Worm (Caenorhabditis elegans) whole organism, young adult: ENCODE measurements around the gene praf-3.

Experiments used
- B0035.1 ChIP-seq: sonication (generic microtip); optimal IDR thresholded peaks from 2 replicates; lab custom pipeline; 2016; ENCODE audit warnings: missing genetic modification characterization, mild to moderate bottlenecking, missing compliant biosample characterization, missing genotype, missing genetic modification reagents
- D2030.7 ChIP-seq: fragments of 200-800 bp; sonication (Bioruptor generic); IDR thresholded peaks from 2 replicates; pipeline ENCODE4 v1.3.6; 2022; ENCODE audit warnings: missing genetic modification reagents, missing genetic modification characterization, missing compliant biosample characterization
- T07F8.4 ChIP-seq: sonication (generic microtip); optimal IDR thresholded peaks from 2 replicates; lab custom pipeline; 2016; ENCODE audit warnings: mild to moderate bottlenecking, missing genetic modification characterization, moderate library complexity, missing compliant biosample characterization
- Y95B8A.8 ChIP-seq: fragments of 200-800 bp; sonication (Bioruptor generic); IDR thresholded peaks from 2 replicates; pipeline ENCODE4 v1.3.6; 2022; ENCODE audit warnings: missing genetic modification reagents, missing genetic modification characterization, missing compliant biosample characterization
- ama-1 ChIP-seq, 3 experiments: fragments of 150-350 bp in 1 of 3; sonication (generic microtip) in 2 of 3; optimal IDR thresholded peaks; 2 replicates each; lab custom pipeline; 2014 to 2018; ENCODE audit warnings: missing biosample characterization in 2 of 3, missing genetic modification characterization in 2 of 3, missing genetic modification reagents in 2 of 3
- aptf-3 ChIP-seq: fragments of 200-800 bp; sonication (Bioruptor generic); IDR thresholded peaks from 2 replicates; pipeline ENCODE4 v1.3.6; 2022; ENCODE audit warnings: missing genetic modification characterization, missing compliant biosample characterization
- bed-1 ChIP-seq: fragments of 200-800 bp; sonication (Bioruptor generic); IDR thresholded peaks from 2 replicates; pipeline ENCODE4 v1.3.6; 2022; ENCODE audit warnings: missing genetic modification reagents, missing genetic modification characterization, missing compliant biosample characterization
- cebp-1 ChIP-seq, 2 experiments: fragments of 200-800 bp in 1 of 2; sonication (Bioruptor generic) in 1 of 2; sonication (generic microtip) in 1 of 2; IDR thresholded peaks in 1 of 2; optimal IDR thresholded peaks in 1 of 2; 2 replicates each; pipeline versions ENCODE4 v1.3.6 to Lab custom; 2017 to 2022; ENCODE audit warnings: missing compliant biosample characterization in 2 of 2, missing genetic modification characterization in 2 of 2, mild to moderate bottlenecking in 1 of 2, missing genetic modification reagents in 1 of 2, moderate library complexity in 1 of 2
- ceh-27 ChIP-seq: fragments of 200-800 bp; sonication (Bioruptor generic); optimal IDR thresholded peaks from 2 replicates; lab custom pipeline; 2018; ENCODE audit warnings: mild to moderate bottlenecking, missing genetic modification characterization, moderate library complexity, missing compliant biosample characterization
- ceh-79 ChIP-seq: sonication (generic microtip); optimal IDR thresholded peaks from 2 replicates; lab custom pipeline; 2017; ENCODE audit warnings: mild to moderate bottlenecking, missing genetic modification characterization, missing compliant biosample characterization
- chd-7 ChIP-seq: sonication (generic microtip); optimal IDR thresholded peaks from 2 replicates; lab custom pipeline; 2016; ENCODE audit warnings: mild to moderate bottlenecking, missing genetic modification characterization, moderate library complexity, missing compliant biosample characterization
- die-1 ChIP-seq: sonication (generic microtip); optimal IDR thresholded peaks from 2 replicates; lab custom pipeline; 2016; ENCODE audit warnings: missing genotype, mild to moderate bottlenecking, missing genetic modification characterization, missing compliant biosample characterization
- ekl-4 ChIP-seq: fragments of 200-800 bp; sonication (Bioruptor generic); IDR thresholded peaks from 2 replicates; pipeline ENCODE4 v1.3.6; 2022; ENCODE audit warnings: missing genetic modification reagents, missing genetic modification characterization, missing compliant biosample characterization
- him-1 ChIP-seq: sonication (generic microtip); optimal IDR thresholded peaks from 2 replicates; lab custom pipeline; 2016; ENCODE audit warnings: missing genotype, missing genetic modification reagents, missing genetic modification characterization, missing compliant biosample characterization
- hmg-1.2 ChIP-seq: fragments of 200-800 bp; sonication (Bioruptor generic); IDR thresholded peaks from 2 replicates; pipeline ENCODE4 v1.3.6; 2022; ENCODE audit warnings: missing genetic modification reagents, missing genetic modification characterization, missing compliant biosample characterization
- lag-1 ChIP-seq: fragments of 200-800 bp; sonication (Bioruptor generic); IDR thresholded peaks from 2 replicates; pipeline ENCODE4 v1.3.6; 2022; ENCODE audit warnings: missing genetic modification reagents, missing genetic modification characterization, missing compliant biosample characterization
- let-607 ChIP-seq, 2 experiments: fragments of 200-800 bp in 1 of 2; sonication (Bioruptor generic) in 1 of 2; sonication (generic microtip) in 1 of 2; optimal IDR thresholded peaks; 2 replicates each; lab custom pipeline; 2016 to 2018; ENCODE audit warnings: mild to moderate bottlenecking in 2 of 2, missing compliant biosample characterization in 2 of 2, missing genetic modification characterization in 2 of 2, moderate library complexity in 2 of 2, missing genotype in 1 of 2
- mcd-1 ChIP-seq: fragments of 200-800 bp; sonication (Bioruptor generic); IDR thresholded peaks from 2 replicates; pipeline ENCODE4 v1.3.6; 2022; ENCODE audit warnings: missing genetic modification reagents, missing genetic modification characterization, missing compliant biosample characterization
- nfya-2 ChIP-seq: fragments of 200-800 bp; sonication (Bioruptor generic); IDR thresholded peaks from 2 replicates; pipeline ENCODE4 v1.3.6; 2022; ENCODE audit warnings: missing genetic modification reagents, missing genetic modification characterization, missing compliant biosample characterization
- nhr-80 ChIP-seq: sonication (generic microtip); optimal IDR thresholded peaks from 2 replicates; lab custom pipeline; 2016; ENCODE audit warnings: missing genetic modification characterization, missing compliant biosample characterization
- sdz-38 ChIP-seq: sonication (generic microtip); optimal IDR thresholded peaks from 2 replicates; lab custom pipeline; 2016; ENCODE audit warnings: missing genotype, missing genetic modification characterization, missing compliant biosample characterization
- snpc-1.1 ChIP-seq: sonication (generic microtip); optimal IDR thresholded peaks from 2 replicates; lab custom pipeline; 2017; ENCODE audit warnings: missing genetic modification characterization, mild to moderate bottlenecking, missing compliant biosample characterization, antibody characterized with exemption, moderate library complexity, missing genotype, missing genetic modification reagents; ENCODE audit not compliant: insufficient read depth
- snpc-1.3 ChIP-seq: sonication (generic microtip); optimal IDR thresholded peaks from 2 replicates; lab custom pipeline; 2017; ENCODE audit warnings: missing genetic modification characterization, mild to moderate bottlenecking, missing compliant biosample characterization, antibody characterized with exemption, moderate library complexity, missing genotype, missing genetic modification reagents; ENCODE audit not compliant: insufficient read depth
- tbx-9 ChIP-seq: sonication (generic microtip); optimal IDR thresholded peaks from 2 replicates; lab custom pipeline; 2016; ENCODE audit warnings: borderline replicate concordance, missing genetic modification characterization, inconsistent platforms, missing compliant biosample characterization
- zfh-2 ChIP-seq: fragments of 200-800 bp; sonication (Bioruptor generic); conservative IDR thresholded peaks from 2 replicates; pipeline ENCODE4 v1.3.6; 2022; ENCODE audit warnings: missing genetic modification reagents, missing genetic modification characterization, missing compliant biosample characterization
- ztf-6 ChIP-seq: fragments of 200-800 bp; sonication (Bioruptor generic); IDR thresholded peaks from 2 replicates; pipeline ENCODE4 v1.3.6; 2022; ENCODE audit warnings: missing genetic modification reagents, missing genetic modification characterization, missing compliant biosample characterization

praf-3 gene

ce11 chrIV:8358492-8358891 is 21.3 kb upstream of the praf-3 start, which contains the start of gene D2096.13:
TSS of gene D2096.13 (minus strand) at chrIV:8358592.
- TF ChIP-seq hmg-1.2 (GFP tag; lab: Robert Waterston, UW) = no peak
- no peak for TF ChIP-seq mcd-1
- TF ChIP-seq bed-1 (GFP tag; lab: Robert Waterston, UW) = no peak
- TF ChIP-seq aptf-3 (GFP tag; lab: Robert Waterston, UW) = no peak
- no peak for TF ChIP-seq sdz-38 (tag; lab: Kevin White, UChicago)
- no peak for TF ChIP-seq snpc-1.1 (tag; lab: Kevin White, UChicago)
- TF ChIP-seq tbx-9 (tag; lab: Kevin White, UChicago) = no peak
- no peak for TF ChIP-seq ceh-79 (tag; lab: Kevin White, UChicago)
- no peak for TF ChIP-seq cebp-1 (GFP tag; IDR thresholded peaks at IDR 0.05; lab: Robert Waterston, UW)
- TF ChIP-seq cebp-1 (tag; optimal IDR thresholded peaks at IDR 0.05; lab: Kevin White, UChicago) = no peak
- TF ChIP-seq chd-7 (tag; lab: Kevin White, UChicago) = no peak
- TF ChIP-seq nfya-2 (GFP tag; lab: Robert Waterston, UW) = no peak
- TF ChIP-seq zfh-2 = no peak
- no peak for TF ChIP-seq D2030.7 (GFP tag; lab: Robert Waterston, UW)

ce11 chrIV:8359716-8360407 is 19.9 kb upstream of the praf-3 start, which contains the start of gene D2096.5:
TSS of gene D2096.5 (minus strand) at chrIV:8359766.
- TF ChIP-seq snpc-1.3 (tag; lab: Kevin White, UChicago) = peak; percentile 30
- no peak for TF ChIP-seq T07F8.4 (tag; lab: Kevin White, UChicago)
- TF ChIP-seq let-607 (tag; optimal IDR thresholded peaks at IDR 0.05; lab: Kevin White, UChicago) = no peak
- TF ChIP-seq hmg-1.2 (GFP tag; lab: Robert Waterston, UW) = peak; percentile 93

- no peak for TF ChIP-seq ekl-4 (GFP tag; lab: Robert Waterston, UW)
- no peak for TF ChIP-seq ceh-27 (GFP tag; lab: Kevin White, UChicago)
- TF ChIP-seq lag-1 (GFP tag; lab: Robert Waterston, UW) = no peak
Measured at ce11 chrIV:8360817-8361216, 19.0 kb upstream of the praf-3 start, which contains the start of gene sqv-1. TSS of gene sqv-1 (plus strand) at chrIV:8361117.

ce11 chrIV:8363163-8363562 is 16.6 kb upstream of the praf-3 start, which contains the start of gene D2096.12:
TSS of gene D2096.12 (plus strand) at chrIV:8363463.
- no peak for TF ChIP-seq bed-1 (GFP tag; lab: Robert Waterston, UW)
- 0 out of 2 replicates have a peak, but pooled peaks have one; percentile 41 for TF ChIP-seq ekl-4 (GFP tag; lab: Robert Waterston, UW)
- TF ChIP-seq B0035.1 (tag; lab: Kevin White, UChicago) = no peak

ce11 chrIV:8366295-8366694 is 13.5 kb upstream of the praf-3 start, which contains the start of gene aagr-1:
TSS of gene aagr-1 (plus strand) at chrIV:8366521.
- TF ChIP-seq ama-1 (optimal IDR thresholded peaks at IDR 0.05; lab: Kevin White, UChicago) (no peak), ama-1 (GFP tag; optimal IDR thresholded peaks at IDR 0.05; lab: Kevin White, UChicago) (no peak), Y95B8A.8 (no peak), him-1 (tag; lab: Kevin White, UChicago) (peak; percentile 15), tbx-9 (tag; lab: Kevin White, UChicago) (no peak), ceh-27 (GFP tag; lab: Kevin White, UChicago) (no peak), nhr-80 (peak; percentile 66), ztf-6 (GFP tag; lab: Robert Waterston, UW) (no peak), die-1 (tag; lab: Kevin White, UChicago) (no peak)
